Worm (Caenorhabditis elegans): ENCODE measurements around the gene rabs-5.

DNA sequence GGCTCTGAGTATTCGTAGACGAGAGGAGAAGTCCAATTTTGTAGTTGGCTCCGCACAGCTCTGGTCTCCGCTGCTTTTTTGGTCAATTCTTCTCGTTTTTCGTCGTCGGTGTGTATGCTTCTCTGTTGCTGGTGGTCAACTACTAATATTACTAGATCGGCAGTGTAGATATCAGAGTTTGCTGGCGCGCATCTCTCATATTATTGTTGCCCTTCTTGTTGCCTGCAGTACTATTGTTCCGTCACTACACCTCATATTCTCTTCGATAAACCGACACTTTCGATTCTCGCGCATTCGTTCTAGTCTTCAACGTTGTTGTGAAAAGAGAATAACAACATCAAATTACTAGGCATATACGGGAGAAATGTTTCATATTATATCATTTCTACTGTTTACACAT lies 27.2 kb downstream of the rabs-5 start:
- TF ChIP-seq ztf-11 (tag; optimal IDR thresholded peaks at IDR 0.05), result no peak
- TF ChIP-seq unc-62 (GFP tag; optimal IDR thresholded peaks at IDR 0.05), result no peak
- no peak for TF ChIP-seq snpc-4 (tag; optimal IDR thresholded peaks at IDR 0.05)
- TF ChIP-seq unc-39 (tag; optimal IDR thresholded peaks at IDR 0.05), result no peak
- TF ChIP-seq nhr-237 (tag; optimal IDR thresholded peaks at IDR 0.05), result no peak
- TF ChIP-seq flh-1 (GFP tag; optimal IDR thresholded peaks at IDR 0.05), result no peak
- no peak for TF ChIP-seq pha-4 (tag; optimal IDR thresholded peaks at IDR 0.05)
- TF ChIP-seq blmp-1 (tag; optimal IDR thresholded peaks at IDR 0.05), result no peak
- no peak for TF ChIP-seq M03D4.4 (tag; optimal IDR thresholded peaks at IDR 0.05)
- TF ChIP-seq sptf-1 (tag; optimal IDR thresholded peaks at IDR 0.05), result no peak

Measured in whole organism, mixed stage, embryonic.